Worm (Caenorhabditis elegans) whole organism, young adult: ENCODE results near the gene C54H2.4.
A peak's percentile ranks its signal among the peaks of the same experiment; 100 is the strongest.

Experiments
- B0035.1 ChIP-seq: sonication (generic microtip); optimal IDR thresholded peaks from 2 replicates; lab custom pipeline; 2016; ENCODE audit warnings: missing genetic modification characterization, mild to moderate bottlenecking, missing compliant biosample characterization, missing genotype, missing genetic modification reagents
- C06A6.2 ChIP-seq: fragments of 200-800 bp; sonication (Bioruptor generic); conservative IDR thresholded peaks from 2 replicates; pipeline ENCODE4 v1.3.6; 2022; ENCODE audit warnings: missing genetic modification characterization, missing compliant biosample characterization
- F10E7.11 ChIP-seq: sonication (generic microtip); optimal IDR thresholded peaks from 2 replicates; lab custom pipeline; 2017; ENCODE audit warnings: mild to moderate bottlenecking, missing genetic modification characterization, moderate library complexity, missing compliant biosample characterization
- F22D6.2 ChIP-seq: sonication (generic microtip); optimal IDR thresholded peaks from 2 replicates; lab custom pipeline; 2016; ENCODE audit warnings: mild to moderate bottlenecking, missing genetic modification characterization, missing compliant biosample characterization
- F23B12.7 ChIP-seq: sonication (generic microtip); optimal IDR thresholded peaks from 2 replicates; lab custom pipeline; 2017; ENCODE audit warnings: missing genetic modification characterization, mild to moderate bottlenecking, missing compliant biosample characterization, antibody characterized with exemption, moderate library complexity; ENCODE audit not compliant: insufficient read depth
- F37B4.10 ChIP-seq: fragments of 200-800 bp; sonication (Bioruptor generic); IDR thresholded peaks from 2 replicates; pipeline ENCODE4 v1.3.6; 2022; ENCODE audit warnings: missing genetic modification characterization, missing compliant biosample characterization
- F52B5.7 ChIP-seq: sonication (generic microtip); optimal IDR thresholded peaks from 2 replicates; lab custom pipeline; 2016; ENCODE audit warnings: mild to moderate bottlenecking, missing genetic modification characterization, missing compliant biosample characterization
- Y53F4B.3 ChIP-seq: fragments of 200-800 bp; sonication (Bioruptor generic); IDR thresholded peaks from 2 replicates; pipeline ENCODE4 v1.3.6; 2022; ENCODE audit warnings: missing genetic modification reagents, missing genetic modification characterization, missing compliant biosample characterization
- Y56A3A.18 ChIP-seq: fragments of 200-800 bp; sonication (Bioruptor generic); IDR thresholded peaks from 2 replicates; pipeline ENCODE4 v1.3.6; 2022; ENCODE audit warnings: missing genetic modification reagents, missing genetic modification characterization, missing compliant biosample characterization
- Y95B8A.8 ChIP-seq: fragments of 200-800 bp; sonication (Bioruptor generic); IDR thresholded peaks from 2 replicates; pipeline ENCODE4 v1.3.6; 2022; ENCODE audit warnings: missing genetic modification reagents, missing genetic modification characterization, missing compliant biosample characterization
- ama-1 ChIP-seq, 3 experiments: fragments of 150-350 bp in 1 of 3; sonication (generic microtip) in 2 of 3; optimal IDR thresholded peaks; 2 replicates each; lab custom pipeline; 2014 to 2018; ENCODE audit warnings: missing biosample characterization in 2 of 3, missing genetic modification characterization in 2 of 3, missing genetic modification reagents in 2 of 3
- attf-3 ChIP-seq: fragments of 200-800 bp; sonication (Bioruptor generic); conservative IDR thresholded peaks from 2 replicates; pipeline ENCODE4 v1.3.6; 2022; ENCODE audit warnings: missing genetic modification reagents, missing genetic modification characterization, missing compliant biosample characterization
- attf-5 ChIP-seq: fragments of 200-800 bp; sonication (Bioruptor generic); optimal IDR thresholded peaks from 2 replicates; lab custom pipeline; 2018; ENCODE audit warnings: mild to moderate bottlenecking, missing genetic modification characterization, missing compliant biosample characterization
- attf-6 ChIP-seq: fragments of 200-800 bp; sonication (Bioruptor generic); IDR thresholded peaks from 2 replicates; pipeline ENCODE4 v1.3.6; 2022; ENCODE audit warnings: missing genetic modification reagents, missing genetic modification characterization, missing compliant biosample characterization
- bed-1 ChIP-seq: fragments of 200-800 bp; sonication (Bioruptor generic); IDR thresholded peaks from 2 replicates; pipeline ENCODE4 v1.3.6; 2022; ENCODE audit warnings: missing genetic modification reagents, missing genetic modification characterization, missing compliant biosample characterization
- cebp-1 ChIP-seq, 2 experiments: fragments of 200-800 bp in 1 of 2; sonication (Bioruptor generic) in 1 of 2; sonication (generic microtip) in 1 of 2; IDR thresholded peaks in 1 of 2; optimal IDR thresholded peaks in 1 of 2; 2 replicates each; pipeline versions ENCODE4 v1.3.6 to Lab custom; 2017 to 2022; ENCODE audit warnings: missing compliant biosample characterization in 2 of 2, missing genetic modification characterization in 2 of 2, mild to moderate bottlenecking in 1 of 2, missing genetic modification reagents in 1 of 2, moderate library complexity in 1 of 2
- ceh-40 ChIP-seq: fragments of 200-800 bp; sonication (Bioruptor generic); IDR thresholded peaks from 2 replicates; pipeline ENCODE4 v1.3.6; 2022; ENCODE audit warnings: missing genetic modification characterization, missing compliant biosample characterization
- ceh-58 ChIP-seq: fragments of 200-800 bp; sonication (Bioruptor generic); IDR thresholded peaks from 2 replicates; pipeline ENCODE4 v1.3.6; 2022; ENCODE audit warnings: missing genetic modification characterization, missing compliant biosample characterization
- ceh-79 ChIP-seq: sonication (generic microtip); optimal IDR thresholded peaks from 2 replicates; lab custom pipeline; 2017; ENCODE audit warnings: mild to moderate bottlenecking, missing genetic modification characterization, missing compliant biosample characterization
- chd-7 ChIP-seq: sonication (generic microtip); optimal IDR thresholded peaks from 2 replicates; lab custom pipeline; 2016; ENCODE audit warnings: mild to moderate bottlenecking, missing genetic modification characterization, moderate library complexity, missing compliant biosample characterization
- dox-1 ChIP-seq: fragments of 200-800 bp; sonication (Bioruptor generic); IDR thresholded peaks from 2 replicates; pipeline ENCODE4 v1.3.6; 2022; ENCODE audit warnings: missing genetic modification reagents, missing genetic modification characterization, missing compliant biosample characterization
- efl-1 ChIP-seq: fragments of 150-350 bp; optimal IDR thresholded peaks from 2 replicates; lab custom pipeline; 2014; ENCODE audit warnings: missing biosample characterization, missing genetic modification reagents, missing genetic modification characterization
- egl-18 ChIP-seq: fragments of 200-800 bp; sonication (Bioruptor generic); IDR thresholded peaks from 2 replicates; pipeline ENCODE4 v1.3.6; 2022; ENCODE audit warnings: missing genetic modification reagents, missing genetic modification characterization, missing compliant biosample characterization
- ets-4 ChIP-seq: fragments of 200-800 bp; sonication (Bioruptor generic); optimal IDR thresholded peaks from 2 replicates; lab custom pipeline; 2018; ENCODE audit warnings: mild to moderate bottlenecking, missing genetic modification characterization, missing compliant biosample characterization
- hlh-12 ChIP-seq: sonication (generic microtip); optimal IDR thresholded peaks from 2 replicates; lab custom pipeline; 2016; ENCODE audit warnings: missing genetic modification characterization, missing compliant biosample characterization
- hlh-26 ChIP-seq: fragments of 200-800 bp; sonication (Bioruptor generic); conservative IDR thresholded peaks from 2 replicates; pipeline ENCODE4 v1.3.6; 2022; ENCODE audit warnings: missing genetic modification reagents, missing genetic modification characterization, missing compliant biosample characterization
- hmg-20 ChIP-seq: fragments of 200-800 bp; sonication (Bioruptor generic); IDR thresholded peaks from 2 replicates; pipeline ENCODE4 v1.3.6; 2022; ENCODE audit warnings: missing genetic modification reagents, missing genetic modification characterization, missing compliant biosample characterization
- let-607 ChIP-seq, 2 experiments: fragments of 200-800 bp in 1 of 2; sonication (Bioruptor generic) in 1 of 2; sonication (generic microtip) in 1 of 2; optimal IDR thresholded peaks; 2 replicates each; lab custom pipeline; 2016 to 2018; ENCODE audit warnings: mild to moderate bottlenecking in 2 of 2, missing compliant biosample characterization in 2 of 2, missing genetic modification characterization in 2 of 2, moderate library complexity in 2 of 2, missing genotype in 1 of 2
- lin-35 ChIP-seq, 3 experiments: fragments of 150-350 bp in 2 of 3; sonication (generic microtip) in 1 of 3; optimal IDR thresholded peaks; 2 replicates each; lab custom pipeline; 2014 to 2018; ENCODE audit warnings: missing biosample characterization in 3 of 3, missing genetic modification characterization in 3 of 3, missing genetic modification reagents in 3 of 3
- madf-10 ChIP-seq: sonication (generic microtip); optimal IDR thresholded peaks from 2 replicates; lab custom pipeline; 2016; ENCODE audit warnings: mild to moderate bottlenecking, missing genetic modification characterization, missing compliant biosample characterization
- nhr-179 ChIP-seq: sonication (generic microtip); optimal IDR thresholded peaks from 2 replicates; lab custom pipeline; 2016; ENCODE audit warnings: mild to moderate bottlenecking, missing genetic modification characterization, missing compliant biosample characterization
- nhr-90 ChIP-seq: sonication (generic microtip); optimal IDR thresholded peaks from 2 replicates; lab custom pipeline; 2016; ENCODE audit warnings: missing genotype, mild to moderate bottlenecking, missing genetic modification characterization, missing compliant biosample characterization
- pbrm-1 ChIP-seq: fragments of 200-800 bp; sonication (Bioruptor generic); IDR thresholded peaks from 2 replicates; pipeline ENCODE4 v1.3.6; 2022; ENCODE audit warnings: missing genetic modification reagents, missing genetic modification characterization, missing compliant biosample characterization
- sea-2 ChIP-seq: fragments of 200-800 bp; sonication (Bioruptor generic); IDR thresholded peaks from 2 replicates; pipeline ENCODE4 v1.3.6; 2022; ENCODE audit warnings: missing genetic modification characterization, missing compliant biosample characterization
- zfh-2 ChIP-seq: fragments of 200-800 bp; sonication (Bioruptor generic); conservative IDR thresholded peaks from 2 replicates; pipeline ENCODE4 v1.3.6; 2022; ENCODE audit warnings: missing genetic modification reagents, missing genetic modification characterization, missing compliant biosample characterization
- ztf-26 ChIP-seq: sonication (generic microtip); optimal IDR thresholded peaks from 2 replicates; lab custom pipeline; 2017; ENCODE audit warnings: missing genetic modification characterization, missing compliant biosample characterization
- ztf-28 ChIP-seq: fragments of 200-800 bp; sonication (Bioruptor generic); IDR thresholded peaks from 2 replicates; pipeline ENCODE4 v1.3.6; 2022; ENCODE audit warnings: missing genetic modification reagents, missing genetic modification characterization, missing compliant biosample characterization
- ztf-3 ChIP-seq: fragments of 200-800 bp; sonication (Bioruptor generic); optimal IDR thresholded peaks from 2 replicates; lab custom pipeline; 2018; ENCODE audit warnings: mild to moderate bottlenecking, missing genetic modification characterization, missing compliant biosample characterization
- ztf-6 ChIP-seq: fragments of 200-800 bp; sonication (Bioruptor generic); IDR thresholded peaks from 2 replicates; pipeline ENCODE4 v1.3.6; 2022; ENCODE audit warnings: missing genetic modification reagents, missing genetic modification characterization, missing compliant biosample characterization

Gene C54H2.4

DNA sequence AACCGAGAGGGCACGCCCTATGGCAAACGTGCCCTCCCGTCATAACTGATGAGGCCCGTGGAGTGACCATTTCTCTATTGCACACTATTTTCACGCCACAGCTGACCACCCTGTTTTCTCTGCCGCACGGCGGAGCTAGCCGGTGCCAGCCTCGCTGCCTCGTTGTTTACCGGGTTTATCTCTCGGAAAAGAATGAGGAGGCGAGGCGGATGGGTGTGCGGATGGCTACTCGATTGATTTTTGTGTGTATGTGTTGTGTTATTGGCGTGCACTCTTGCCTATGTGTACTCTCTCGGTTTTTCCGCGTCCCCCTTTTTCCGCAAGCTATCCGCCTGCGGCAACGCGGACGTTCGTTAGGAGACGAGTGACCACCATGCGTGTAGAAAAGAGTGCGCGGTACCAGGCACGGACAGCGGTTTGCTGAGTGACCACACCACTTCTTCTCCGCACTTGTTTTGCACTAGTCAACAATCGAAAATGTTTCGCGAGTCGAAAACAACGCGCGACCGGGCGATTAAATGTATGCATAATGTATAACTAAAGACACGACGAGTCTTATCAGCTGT, 41.5 kb upstream of the C54H2.4 start (continued):
- TF ChIP-seq ztf-26 (tag; lab: Kevin White, UChicago): no peak
- TF ChIP-seq Y53F4B.3 (GFP tag; lab: Robert Waterston, UW): no peak
- TF ChIP-seq Y95B8A.8 (GFP tag; lab: Robert Waterston, UW): no peak
- TF ChIP-seq ztf-3 (GFP tag; lab: Kevin White, UChicago): no peak
- TF ChIP-seq egl-18 (GFP tag; lab: Robert Waterston, UW): 0 out of 2 replicates have a peak, but pooled peaks have one; percentile 25
- no peak for TF ChIP-seq ztf-6 (GFP tag; lab: Robert Waterston, UW)
- TF ChIP-seq chd-7 (tag; lab: Kevin White, UChicago): peak; percentile 42
- no peak for TF ChIP-seq ama-1 (optimal IDR thresholded peaks at IDR 0.05; lab: Kevin White, UChicago)
- TF ChIP-seq ama-1 (GFP tag; optimal IDR thresholded peaks at IDR 0.05; lab: Kevin White, UChicago): no peak
- TF ChIP-seq dox-1: no peak
- TF ChIP-seq B0035.1 (tag; lab: Kevin White, UChicago): no peak
- no peak for TF ChIP-seq ets-4 (GFP tag; lab: Kevin White, UChicago)
- TF ChIP-seq sea-2: no peak
- no peak for TF ChIP-seq ceh-58 (GFP tag; lab: Robert Waterston, UW)
- TF ChIP-seq F52B5.7 (tag; lab: Kevin White, UChicago): no peak
- TF ChIP-seq nhr-179: no peak
- no peak for TF ChIP-seq hmg-20 (GFP tag; lab: Robert Waterston, UW)
- TF ChIP-seq bed-1 (GFP tag; lab: Robert Waterston, UW): no peak
- no peak for TF ChIP-seq efl-1 (GFP tag; lab: Kevin White, UChicago)
- no peak for TF ChIP-seq attf-6 (GFP tag; lab: Robert Waterston, UW)
- TF ChIP-seq ceh-40 (GFP tag; lab: Robert Waterston, UW): no peak
- no peak for TF ChIP-seq F22D6.2 (tag; lab: Kevin White, UChicago)
- no peak for TF ChIP-seq hlh-12
- TF ChIP-seq attf-5 (GFP tag; lab: Kevin White, UChicago): peak; percentile 8
- no peak for TF ChIP-seq nhr-90 (tag; lab: Kevin White, UChicago)

DNA sequence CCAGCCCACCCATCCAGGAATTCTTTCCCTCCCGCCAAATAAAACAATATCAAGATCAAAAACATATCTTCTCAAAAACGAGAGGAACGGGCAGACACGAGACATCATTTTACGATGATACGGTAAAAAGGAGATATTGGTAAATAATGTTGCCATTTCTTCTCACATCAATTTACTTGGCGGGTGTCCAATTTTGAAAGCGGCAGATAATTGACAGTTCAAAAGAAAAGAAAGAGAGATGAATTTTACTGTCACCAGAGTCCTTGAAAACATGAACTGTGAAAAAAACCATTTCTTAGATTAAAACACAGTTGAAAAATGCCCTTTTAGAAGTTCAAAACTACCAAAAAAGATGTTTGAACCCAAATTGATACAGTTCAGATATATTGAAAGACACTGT, 40.1 kb upstream of the C54H2.4 start:
- no peak for TF ChIP-seq let-607 (tag; optimal IDR thresholded peaks at IDR 0.05; lab: Kevin White, UChicago)
- no peak for TF ChIP-seq F37B4.10
- no peak for TF ChIP-seq Y56A3A.18 (GFP tag; lab: Robert Waterston, UW)
- no peak for TF ChIP-seq F10E7.11

DNA sequence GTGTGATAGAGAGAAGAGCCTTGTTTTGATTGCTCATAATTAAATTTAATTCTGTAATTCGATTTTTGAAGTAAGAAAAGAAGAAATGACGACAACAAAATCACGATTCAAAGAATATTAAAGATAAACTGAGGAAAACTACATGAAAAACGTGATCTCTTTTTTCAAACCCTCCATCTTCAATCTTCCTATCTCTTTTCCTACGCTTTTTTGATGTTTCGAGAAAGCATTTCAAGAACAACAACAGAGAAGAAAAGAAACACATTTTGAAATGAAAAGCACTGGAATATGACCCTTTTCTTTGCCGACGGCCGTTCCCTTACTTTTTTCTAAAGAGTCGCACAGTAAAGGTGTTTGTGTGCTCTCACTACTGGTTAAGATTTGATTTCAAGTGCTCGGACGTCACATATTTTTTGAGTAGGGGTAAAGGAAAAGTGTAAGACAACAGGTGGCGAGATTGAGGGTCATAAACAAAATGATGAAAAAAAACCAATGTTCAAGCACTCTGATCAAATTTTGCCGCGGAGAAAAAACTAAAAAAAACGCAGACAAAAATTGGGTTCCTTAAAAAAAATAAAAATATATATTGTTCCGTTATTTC, 35.4 kb upstream of the C54H2.4 start, which contains the start of gene F13D11.3:
F13D11.3 (minus strand) TSS at position 51 of the 601 bp plus-strand sequence.
- TF ChIP-seq attf-3 (GFP tag; lab: Robert Waterston, UW): no peak
- TF ChIP-seq ceh-79 (tag; lab: Kevin White, UChicago): no peak
- TF ChIP-seq egl-18 (GFP tag; lab: Robert Waterston, UW): no peak

DNA sequence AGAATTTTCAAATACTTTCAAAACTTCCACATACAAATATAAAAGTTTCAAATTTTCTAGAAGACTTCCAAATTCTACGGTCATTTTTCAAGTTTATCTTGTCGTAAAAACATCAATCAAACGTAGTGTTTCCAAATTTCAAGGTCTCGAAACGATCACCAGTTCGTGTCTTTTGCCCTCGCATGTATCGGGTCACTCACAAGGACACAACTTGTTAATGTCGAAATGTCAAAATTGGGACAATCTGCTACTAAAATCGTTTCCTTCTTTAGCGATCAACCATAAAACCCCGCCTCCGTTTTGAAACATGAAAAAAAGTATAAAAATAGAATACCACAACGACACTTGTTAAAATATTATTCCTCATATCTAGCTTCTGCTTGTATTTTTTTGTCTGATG, 32.9 kb upstream of the C54H2.4 start:
- TF ChIP-seq C06A6.2 (GFP tag; lab: Robert Waterston, UW) (no peak), zfh-2 (GFP tag; lab: Robert Waterston, UW) (no peak), madf-10 (no peak), F23B12.7 (no peak), cebp-1 (GFP tag; IDR thresholded peaks at IDR 0.05; lab: Robert Waterston, UW) (no peak), cebp-1 (tag; optimal IDR thresholded peaks at IDR 0.05; lab: Kevin White, UChicago) (no peak), ztf-28 (GFP tag; lab: Robert Waterston, UW) (no peak), lin-35 (GFP tag; optimal IDR thresholded peaks at IDR 0.05; lab: Kevin White, UChicago) (no peak), pbrm-1 (GFP tag; lab: Robert Waterston, UW) (no peak), hlh-26 (GFP tag; lab: Robert Waterston, UW) (no peak)
